Fruit fly (Drosophila melanogaster): ENCODE measurements around the gene CG14717.

The CG14717 gene

DNA sequence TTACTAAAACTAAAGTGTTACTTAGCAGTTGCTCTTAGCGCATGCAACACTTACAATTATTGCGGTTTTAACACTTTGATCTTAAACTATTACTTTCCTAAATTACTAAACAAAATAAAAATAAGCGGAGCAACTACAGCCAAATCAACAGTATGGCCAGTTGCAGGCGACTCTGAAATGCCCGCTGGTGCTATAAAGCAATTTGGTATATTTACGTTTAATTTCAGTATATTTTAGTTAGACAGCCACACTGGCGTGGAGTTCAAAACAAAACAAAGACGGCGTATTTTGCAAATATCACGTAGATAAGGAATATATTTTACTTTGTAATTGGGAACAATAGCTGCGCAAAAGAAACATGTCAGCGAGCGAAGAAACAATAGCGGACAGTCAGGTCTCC, 16.8 kb upstream of the CG14717 start, which contains the start of the genes Taf12 and Ho:
Gene Taf12 (minus strand): TSS at position 178 of the 400 bp plus-strand sequence.
Gene Ho (plus strand): TSS at position 231 of the 400 bp plus-strand sequence.
- peak; percentile 23 for TF ChIP-seq gro (GFP tag; optimal IDR thresholded peaks at IDR 0.05)
- no peak for TF ChIP-seq CG12236 (GFP tag; optimal IDR thresholded peaks at IDR 0.05)
- no peak for TF ChIP-seq CG4360 (GFP tag; IDR thresholded peaks at IDR 0.05)
- TF ChIP-seq dimm (GFP tag; IDR thresholded peaks at IDR 0.05): no peak
- no peak for TF ChIP-seq CG12155 (GFP tag; optimal IDR thresholded peaks at IDR 0.05)
- TF ChIP-seq ci (GFP tag; IDR thresholded peaks at IDR 0.05): peak; percentile 42; the same call in 1 of the 3 replicates
- no peak for TF ChIP-seq CG10959 (GFP tag; IDR thresholded peaks at IDR 0.05)
- TF ChIP-seq CG13894 (tag; optimal IDR thresholded peaks at IDR 0.05): no peak
- TF ChIP-seq phol (tag; optimal IDR thresholded peaks at IDR 0.05): peak; percentile 30
- no peak for TF ChIP-seq caup (GFP tag; optimal IDR thresholded peaks at IDR 0.05; ENCODE audit: severe bottlenecking)
- no peak for TF ChIP-seq NK7.1 (GFP tag; optimal IDR thresholded peaks at IDR 0.05)
- TF ChIP-seq CG13287 (GFP tag; IDR thresholded peaks at IDR 0.05; ENCODE audit: partially characterized antibody): peak; percentile 41; the same call in 1 of the 2 replicates
- TF ChIP-seq Med (GFP tag): peak; percentile 86
- TF ChIP-seq ab (GFP tag; optimal IDR thresholded peaks at IDR 0.05): no peak
- no peak for TF ChIP-seq HmgD (GFP tag; optimal IDR thresholded peaks at IDR 0.05)
- peak; percentile 59 for TF ChIP-seq CG1603 (tag; optimal IDR thresholded peaks at IDR 0.05)
- TF ChIP-seq sens (GFP tag): peak; percentile 21
- TF ChIP-seq CG8924 (tag; optimal IDR thresholded peaks at IDR 0.05): peak; percentile 45
- TF ChIP-seq CG1792 (GFP tag; optimal IDR thresholded peaks at IDR 0.05): no peak
- TF ChIP-seq Lhr (GFP tag; optimal IDR thresholded peaks at IDR 0.05): peak; percentile 26
- no peak for TF ChIP-seq bab2 (GFP tag; optimal IDR thresholded peaks at IDR 0.05)
- no peak for TF ChIP-seq CG13424 (tag; optimal IDR thresholded peaks at IDR 0.05)
- TF ChIP-seq CG10565 (GFP tag; optimal IDR thresholded peaks at IDR 0.05): no peak
- TF ChIP-seq CrebB (tag; optimal IDR thresholded peaks at IDR 0.05): no peak
- no peak for TF ChIP-seq ham (GFP tag; IDR thresholded peaks at IDR 0.05)
- TF ChIP-seq pb (GFP tag; optimal IDR thresholded peaks at IDR 0.05): no peak
- no peak for TF ChIP-seq tin (GFP tag; optimal IDR thresholded peaks at IDR 0.05)
- TF ChIP-seq CG15073 (GFP tag; optimal IDR thresholded peaks at IDR 0.05): no peak
- no peak for TF ChIP-seq CG1602 (GFP tag; optimal IDR thresholded peaks at IDR 0.05)
- TF ChIP-seq Atf3 (GFP tag; optimal IDR thresholded peaks at IDR 0.05): no peak
- no peak for TF ChIP-seq zfh1 (GFP tag; IDR thresholded peaks at IDR 0.05)
- TF ChIP-seq BtbVII (GFP tag; optimal IDR thresholded peaks at IDR 0.05): no peak
- no peak for TF ChIP-seq Hsf (GFP tag; optimal IDR thresholded peaks at IDR 0.05)
- no peak for TF ChIP-seq cg (GFP tag; optimal IDR thresholded peaks at IDR 0.05)
- TF ChIP-seq dan (GFP tag; IDR thresholded peaks at IDR 0.05): no peak
- peak; percentile 17 for TF ChIP-seq Sry-δ (GFP tag; optimal IDR thresholded peaks at IDR 0.05)
- TF ChIP-seq CG18011 (GFP tag; optimal IDR thresholded peaks at IDR 0.05): no peak
- peak; percentile 15 for TF ChIP-seq CG2116 (GFP tag; optimal IDR thresholded peaks at IDR 0.05)
- TF ChIP-seq Hey (tag; optimal IDR thresholded peaks at IDR 0.05): no peak
- TF ChIP-seq CG14710 (tag; optimal IDR thresholded peaks at IDR 0.05): peak; percentile 37
- no peak for TF ChIP-seq CG13296 (GFP tag; optimal IDR thresholded peaks at IDR 0.05)
- no peak for TF ChIP-seq peb (GFP tag; IDR thresholded peaks at IDR 0.05)
- no peak for TF ChIP-seq CG6791 (GFP tag; IDR thresholded peaks at IDR 0.05; ENCODE audit: partially characterized antibody)
- TF ChIP-seq Oaz (GFP tag; IDR thresholded peaks at IDR 0.05): no peak
- no peak for TF ChIP-seq Aef1 (GFP tag; IDR thresholded peaks at IDR 0.05)
- no peak for TF ChIP-seq Max (GFP tag; optimal IDR thresholded peaks at IDR 0.05)
- no peak for TF ChIP-seq hkb (optimal IDR thresholded peaks at IDR 0.05)
- TF ChIP-seq hkb (GFP tag; IDR thresholded peaks at IDR 0.05): no peak
- TF ChIP-seq crc (GFP tag; optimal IDR thresholded peaks at IDR 0.05): no peak
- TF ChIP-seq Awh (GFP tag; IDR thresholded peaks at IDR 0.05): no peak
- no peak for TF ChIP-seq CG7928 (GFP tag; optimal IDR thresholded peaks at IDR 0.05)
- TF ChIP-seq nerfin-1 (tag; optimal IDR thresholded peaks at IDR 0.05): no peak
- TF ChIP-seq CG17328 (GFP tag; IDR thresholded peaks at IDR 0.05): no peak
